Worm (Caenorhabditis elegans): Measurements from ENCODE around the gene ugt-33.

- TF ChIP-seq tra-4 (tag; optimal IDR thresholded peaks at IDR 0.05) (no peak), tbx-11 (GFP tag; IDR thresholded peaks at IDR 0.05) (no peak), sea-1 (GFP tag; conservative IDR thresholded peaks at IDR 0.05) (no peak), flt-1 (GFP tag; IDR thresholded peaks at IDR 0.05) (no peak), ama-1 (optimal IDR thresholded peaks at IDR 0.05) (no peak), pes-1 (GFP tag; IDR thresholded peaks at IDR 0.05) (no peak), tbx-37 (GFP tag; conservative IDR thresholded peaks at IDR 0.05) (no peak), aly-1 (tag; optimal IDR thresholded peaks at IDR 0.05) (no peak), hmg-4 (GFP tag; optimal IDR thresholded peaks at IDR 0.05) (no peak), hmbx-1 (tag; optimal IDR thresholded peaks at IDR 0.05) (no peak), F13C5.2 (tag; optimal IDR thresholded peaks at IDR 0.05) (no peak), B0310.2 (tag; optimal IDR thresholded peaks at IDR 0.05) (no peak), ceh-13 (GFP tag; optimal IDR thresholded peaks at IDR 0.05) (no peak)
Observed at ce11 chrV:10503011-10503410, 9.8 kb downstream of the ugt-33 start, which contains the start of gene C35A5.11.

Data from whole organism, early embryonic.